Worm (Caenorhabditis elegans) whole organism, young adult: Measurements from ENCODE around the gene R08C7.11.
A peak's percentile ranks its signal among the peaks of the same experiment; 100 is the strongest.

Source experiments
- fkh-3 ChIP-seq: sonication (generic microtip); optimal IDR thresholded peaks from 2 replicates; lab custom pipeline; 2016; ENCODE audit warnings: mild to moderate bottlenecking, missing genetic modification characterization, missing compliant biosample characterization
- him-1 ChIP-seq: sonication (generic microtip); optimal IDR thresholded peaks from 2 replicates; lab custom pipeline; 2016; ENCODE audit warnings: missing genotype, missing genetic modification reagents, missing genetic modification characterization, missing compliant biosample characterization
- mes-4 ChIP-seq: sonication (generic microtip); optimal IDR thresholded peaks from 2 replicates; lab custom pipeline; 2016; ENCODE audit warnings: missing genotype, missing genetic modification characterization, missing compliant biosample characterization
- rpc-1 ChIP-seq, 2 experiments: fragments of 150-350 bp in 1 of 2; sonication (generic microtip) in 1 of 2; optimal IDR thresholded peaks; 2 replicates each; lab custom pipeline; 2014 to 2018; ENCODE audit warnings: missing biosample characterization in 1 of 2, missing genetic modification characterization in 1 of 2, missing genetic modification reagents in 1 of 2, missing genotype in 1 of 2
- sea-2 ChIP-seq: fragments of 200-800 bp; sonication (Bioruptor generic); IDR thresholded peaks from 2 replicates; pipeline ENCODE4 v1.3.6; 2022; ENCODE audit warnings: missing genetic modification characterization, missing compliant biosample characterization

- TF ChIP-seq fkh-3 (tag; lab: Kevin White, UChicago) (no peak), sea-2 (GFP tag; lab: Robert Waterston, UW) (no peak), rpc-1 (optimal IDR thresholded peaks at IDR 0.05; lab: Kevin White, UChicago) (no peak), rpc-1 (tag; optimal IDR thresholded peaks at IDR 0.05; lab: Kevin White, UChicago) (no peak), him-1 (tag; lab: Kevin White, UChicago) (peak; percentile 48), mes-4 (tag; lab: Kevin White, UChicago) (peak; percentile 8)
Observed at ce11 chrIV:4468046-4468727, 13.4 kb upstream of the R08C7.11 start.
